Worm (Caenorhabditis elegans) whole organism, young adult: ENCODE results near the gene ZK488.6.

ENCODE experiments used
- B0261.1 ChIP-seq: sonication (generic microtip); optimal IDR thresholded peaks from 2 replicates; lab custom pipeline; 2016; ENCODE audit warnings: mild to moderate bottlenecking, missing genetic modification characterization, moderate library complexity, missing compliant biosample characterization
- F10E7.11 ChIP-seq: sonication (generic microtip); optimal IDR thresholded peaks from 2 replicates; lab custom pipeline; 2017; ENCODE audit warnings: mild to moderate bottlenecking, missing genetic modification characterization, moderate library complexity, missing compliant biosample characterization
- F22D6.2 ChIP-seq: sonication (generic microtip); optimal IDR thresholded peaks from 2 replicates; lab custom pipeline; 2016; ENCODE audit warnings: mild to moderate bottlenecking, missing genetic modification characterization, missing compliant biosample characterization
- Y53G8AR.9 ChIP-seq: fragments of 200-800 bp; sonication (Bioruptor generic); conservative IDR thresholded peaks from 2 replicates; pipeline ENCODE4 v1.3.6; 2022; ENCODE audit warnings: missing genetic modification reagents, missing genetic modification characterization, missing compliant biosample characterization
- Y56A3A.18 ChIP-seq: fragments of 200-800 bp; sonication (Bioruptor generic); IDR thresholded peaks from 2 replicates; pipeline ENCODE4 v1.3.6; 2022; ENCODE audit warnings: missing genetic modification reagents, missing genetic modification characterization, missing compliant biosample characterization
- aptf-3 ChIP-seq: fragments of 200-800 bp; sonication (Bioruptor generic); IDR thresholded peaks from 2 replicates; pipeline ENCODE4 v1.3.6; 2022; ENCODE audit warnings: missing genetic modification characterization, missing compliant biosample characterization
- ceh-100 ChIP-seq: fragments of 200-800 bp; sonication (Bioruptor generic); IDR thresholded peaks from 2 replicates; pipeline ENCODE4 v1.3.6; 2022; ENCODE audit warnings: missing genetic modification reagents, missing genetic modification characterization, missing compliant biosample characterization
- egl-44 ChIP-seq: fragments of 200-800 bp; sonication (Bioruptor generic); IDR thresholded peaks from 2 replicates; pipeline ENCODE4 v1.3.6; 2022; ENCODE audit warnings: missing genetic modification reagents, missing genetic modification characterization, missing compliant biosample characterization
- hrde-1 ChIP-seq: sonication (generic microtip); optimal IDR thresholded peaks from 2 replicates; lab custom pipeline; 2016; ENCODE audit warnings: missing genetic modification characterization, mild to moderate bottlenecking, missing compliant biosample characterization, moderate library complexity, missing genotype, missing genetic modification reagents, borderline replicate concordance
- lag-1 ChIP-seq: fragments of 200-800 bp; sonication (Bioruptor generic); IDR thresholded peaks from 2 replicates; pipeline ENCODE4 v1.3.6; 2022; ENCODE audit warnings: missing genetic modification reagents, missing genetic modification characterization, missing compliant biosample characterization
- lsl-1 ChIP-seq: fragments of 200-800 bp; sonication (Bioruptor generic); optimal IDR thresholded peaks from 2 replicates; lab custom pipeline; 2018; ENCODE audit warnings: mild to moderate bottlenecking, missing genetic modification characterization, moderate library complexity, missing compliant biosample characterization
- lsy-27 ChIP-seq: sonication (generic microtip); optimal IDR thresholded peaks from 2 replicates; lab custom pipeline; 2017; ENCODE audit warnings: missing genetic modification characterization, mild to moderate bottlenecking, missing compliant biosample characterization, antibody characterized with exemption, missing genotype, borderline replicate concordance; ENCODE audit not compliant: insufficient read depth
- madf-10 ChIP-seq: sonication (generic microtip); optimal IDR thresholded peaks from 2 replicates; lab custom pipeline; 2016; ENCODE audit warnings: mild to moderate bottlenecking, missing genetic modification characterization, missing compliant biosample characterization
- mel-28 ChIP-seq: sonication (generic microtip); optimal IDR thresholded peaks from 2 replicates; lab custom pipeline; 2016; ENCODE audit warnings: borderline replicate concordance, mild to moderate bottlenecking, missing genetic modification characterization, missing compliant biosample characterization
- pbrm-1 ChIP-seq: fragments of 200-800 bp; sonication (Bioruptor generic); IDR thresholded peaks from 2 replicates; pipeline ENCODE4 v1.3.6; 2022; ENCODE audit warnings: missing genetic modification reagents, missing genetic modification characterization, missing compliant biosample characterization
- snpc-4 ChIP-seq, 5 experiments: fragments of 150-350 bp in 1 of 5; sonication (generic microtip) in 4 of 5; optimal IDR thresholded peaks; 2 replicates each; lab custom pipeline; 2014 to 2018; ENCODE audit warnings: missing genetic modification characterization in 5 of 5, missing biosample characterization in 3 of 5, antibody characterized with exemption in 2 of 5, mild to moderate bottlenecking in 2 of 5, missing compliant biosample characterization in 2 of 5, missing genotype in 2 of 5, moderate library complexity in 2 of 5, missing genetic modification reagents in 1 of 5
- tlf-1 ChIP-seq: fragments of 200-800 bp; sonication (Bioruptor generic); optimal IDR thresholded peaks from 2 replicates; lab custom pipeline; 2018; ENCODE audit warnings: mild to moderate bottlenecking, missing genetic modification characterization, missing compliant biosample characterization

Gene ZK488.6

DNA sequence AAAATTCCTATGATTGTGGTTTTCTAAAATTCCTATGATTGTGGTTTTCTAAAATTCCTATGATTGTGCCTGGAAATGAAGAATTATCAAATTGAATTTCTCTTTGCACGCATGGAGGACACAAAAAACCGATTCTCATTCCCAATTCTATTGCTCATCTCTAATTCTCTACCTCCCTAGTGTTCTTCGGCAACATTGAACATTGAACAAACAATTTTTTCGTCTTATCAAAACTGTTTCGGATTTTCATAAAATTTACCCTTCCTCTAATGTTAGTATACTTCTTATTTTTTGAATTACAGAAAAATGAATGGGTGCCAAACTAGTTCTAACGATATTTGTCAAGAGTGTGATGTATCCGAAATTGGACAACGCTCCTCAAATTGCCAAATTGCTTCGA lies 46.0 kb downstream of the ZK488.6 start, which contains the start of gene pals-31:
TSS of gene pals-31 (plus strand) at position 301 of the 400 bp plus-strand sequence.
- TF ChIP-seq aptf-3 (GFP tag; lab: Robert Waterston, UW) (no peak), Y53G8AR.9 (GFP tag; lab: Robert Waterston, UW) (no peak), Y56A3A.18 (GFP tag; lab: Robert Waterston, UW) (no peak), lsy-27 (tag; lab: Kevin White, UChicago) (no peak), egl-44 (no peak), pbrm-1 (no peak), F10E7.11 (tag; lab: Kevin White, UChicago) (no peak), lag-1 (GFP tag; lab: Robert Waterston, UW) (no peak), F22D6.2 (no peak), mel-28 (tag; lab: Kevin White, UChicago) (no peak), madf-10 (no peak), hrde-1 (tag; lab: Kevin White, UChicago) (no peak), B0261.1 (tag; lab: Kevin White, UChicago) (no peak)

- TF ChIP-seq ceh-100 (GFP tag; lab: Robert Waterston, UW) (no peak), lsl-1 (GFP tag; lab: Kevin White, UChicago) (no peak), mel-28 (tag; lab: Kevin White, UChicago) (no peak), snpc-4 (GFP tag; optimal IDR thresholded peaks at IDR 0.05; lab: Kevin White, UChicago) (no peak), snpc-4 (tag; optimal IDR thresholded peaks at IDR 0.05; lab: Kevin White, UChicago) (no peak), tlf-1 (no peak)
These were observed 48.0 kb downstream of the ZK488.6 start, which contains the start of gene srj-37 for ce11 chrV:638328-638727. TSS of gene srj-37 (plus strand) at chrV:638628.
